Worm (Caenorhabditis elegans) whole organism, late embryonic: ENCODE data around the gene R52.5.

ENCODE experiments used
- F13H6.1 ChIP-seq: sonication (generic microtip); optimal IDR thresholded peaks from 2 replicates; lab custom pipeline; 2016; ENCODE audit warnings: missing genetic modification characterization, missing compliant biosample characterization
- ceh-22 ChIP-seq: sonication (generic microtip); optimal IDR thresholded peaks from 2 replicates; lab custom pipeline; 2017; ENCODE audit warnings: missing biosample characterization, missing genetic modification characterization
- ceh-6 ChIP-seq: fragments of 200-800 bp; sonication (Bioruptor generic); optimal IDR thresholded peaks from 2 replicates; lab custom pipeline; 2018; ENCODE audit warnings: mild to moderate bottlenecking, missing genetic modification characterization, missing compliant biosample characterization
- fkh-10 ChIP-seq: fragments of 150-350 bp; optimal IDR thresholded peaks from 2 replicates; lab custom pipeline; 2014; ENCODE audit warnings: missing biosample characterization, missing genetic modification reagents, missing genetic modification characterization
- gmeb-2 ChIP-seq: sonication (generic microtip); optimal IDR thresholded peaks from 2 replicates; lab custom pipeline; 2016; ENCODE audit warnings: missing genetic modification characterization, inconsistent platforms, missing compliant biosample characterization
- nfya-1 ChIP-seq: sonication (generic microtip); optimal IDR thresholded peaks from 2 replicates; lab custom pipeline; 2017; ENCODE audit warnings: missing genetic modification characterization, mild to moderate bottlenecking, missing compliant biosample characterization, antibody characterized with exemption, moderate library complexity
- odd-2 ChIP-seq: sonication (generic microtip); optimal IDR thresholded peaks from 2 replicates; lab custom pipeline; 2017; ENCODE audit warnings: antibody characterized with exemption, mild to moderate bottlenecking, missing genetic modification characterization, missing compliant biosample characterization
- pha-4 ChIP-seq: fragments of 150-350 bp; optimal IDR thresholded peaks from 2 replicates; lab custom pipeline; 2018; ENCODE audit warnings: missing biosample characterization, missing genetic modification reagents, missing genetic modification characterization
- pqm-1 ChIP-seq: sonication (generic microtip); optimal IDR thresholded peaks from 2 replicates; lab custom pipeline; 2016; ENCODE audit warnings: missing genetic modification characterization, missing compliant biosample characterization
- sdc-2 ChIP-seq: sonication (generic microtip); optimal IDR thresholded peaks from 2 replicates; lab custom pipeline; 2016; ENCODE audit warnings: missing genotype, missing genetic modification characterization, missing compliant biosample characterization
- syd-9 ChIP-seq: sonication (generic microtip); optimal IDR thresholded peaks from 2 replicates; lab custom pipeline; 2016; ENCODE audit warnings: mild to moderate bottlenecking, missing genetic modification characterization, moderate library complexity, missing compliant biosample characterization
- tbx-2 ChIP-seq: sonication (generic microtip); optimal IDR thresholded peaks from 2 replicates; lab custom pipeline; 2016; ENCODE audit warnings: missing genetic modification characterization, missing compliant biosample characterization
- unc-3 ChIP-seq, 2 experiments: fragments of 200-800 bp in 1 of 2; sonication (Bioruptor generic) in 1 of 2; sonication (generic microtip) in 1 of 2; conservative IDR thresholded peaks in 1 of 2; optimal IDR thresholded peaks in 1 of 2; 2 replicates each; pipeline versions ENCODE4 v1.3.6 to Lab custom; 2016 to 2022; ENCODE audit warnings: missing compliant biosample characterization in 2 of 2, missing genetic modification characterization in 2 of 2, missing genetic modification reagents in 1 of 2

DNA sequence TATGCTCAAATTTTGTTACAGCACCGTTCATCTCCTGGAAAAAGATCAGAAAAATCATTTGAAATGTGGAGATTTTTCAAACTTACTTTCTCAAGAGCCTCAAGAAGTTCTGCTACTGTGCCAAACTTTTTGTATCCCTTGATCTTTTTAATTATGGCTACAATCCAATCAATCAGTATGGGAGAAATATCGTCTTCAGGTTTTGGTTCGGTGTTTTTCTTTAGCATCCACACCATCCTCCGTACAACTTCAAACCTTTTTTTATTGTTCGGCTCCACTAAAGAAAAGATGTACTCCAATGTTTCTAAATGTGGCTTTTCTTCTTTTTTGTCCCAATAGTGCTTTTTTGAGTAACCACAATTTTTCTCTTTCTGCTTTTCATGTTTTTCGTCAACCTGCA is 33.4 kb downstream of the R52.5 start:
- no peak for TF ChIP-seq odd-2 (tag; lab: Kevin White, UChicago)
- TF ChIP-seq unc-3 (GFP tag; conservative IDR thresholded peaks at IDR 0.05; lab: Robert Waterston, UW), result no peak
- no peak for TF ChIP-seq unc-3 (tag; optimal IDR thresholded peaks at IDR 0.05; lab: Kevin White, UChicago)
- TF ChIP-seq tbx-2, result no peak
- TF ChIP-seq nfya-1 (tag; lab: Kevin White, UChicago), result no peak
- no peak for TF ChIP-seq fkh-10 (GFP tag; lab: Kevin White, UChicago)
- TF ChIP-seq sdc-2 (tag; lab: Kevin White, UChicago), result no peak
- no peak for TF ChIP-seq pqm-1
- no peak for TF ChIP-seq ceh-22
- no peak for TF ChIP-seq syd-9 (tag; lab: Kevin White, UChicago)
- TF ChIP-seq ceh-6, result no peak
- no peak for TF ChIP-seq gmeb-2
- no peak for TF ChIP-seq pha-4 (tag; lab: Kevin White, UChicago)
- TF ChIP-seq F13H6.1 (tag; lab: Kevin White, UChicago), result no peak
